Worm (Caenorhabditis elegans) whole organism, midembryonic: ENCODE results near the gene sru-4.

Experiments used
- cog-1 ChIP-seq: sonication (generic microtip); optimal IDR thresholded peaks from 2 replicates; lab custom pipeline; 2016; ENCODE audit warnings: missing genetic modification characterization, missing compliant biosample characterization
- tab-1 ChIP-seq: fragments of 200-800 bp; sonication (Bioruptor generic); IDR thresholded peaks from 2 replicates; pipeline ENCODE4 v1.3.6; 2022; ENCODE audit warnings: missing genetic modification characterization, missing compliant biosample characterization

DNA sequence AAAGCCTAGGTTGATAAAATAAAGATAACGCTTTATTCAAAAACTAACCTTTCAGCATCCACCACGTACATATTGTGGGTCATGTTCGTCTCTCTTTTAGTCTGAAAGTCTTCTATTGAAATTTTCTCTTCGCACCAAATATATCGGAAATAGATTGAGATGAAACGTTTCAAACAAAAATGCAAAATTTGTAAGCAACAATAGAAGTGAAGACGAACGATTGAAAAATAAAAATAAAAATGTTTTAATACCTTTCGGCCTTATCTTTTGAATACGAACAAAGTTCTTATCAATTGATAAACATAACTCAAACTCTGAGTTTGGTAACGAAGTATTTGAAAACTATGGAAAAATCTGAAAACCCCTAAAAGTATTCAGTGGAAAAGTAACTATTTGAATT is 34.9 kb downstream of the sru-4 start, which contains the start of gene F56H11.2:
- TF ChIP-seq cog-1 (tag; lab: Kevin White, UChicago) = no peak
- TF ChIP-seq tab-1 (GFP tag; lab: Robert Waterston, UW) = no peak
